Worm (Caenorhabditis elegans): ENCODE measurements around the gene gpa-5.

DNA sequence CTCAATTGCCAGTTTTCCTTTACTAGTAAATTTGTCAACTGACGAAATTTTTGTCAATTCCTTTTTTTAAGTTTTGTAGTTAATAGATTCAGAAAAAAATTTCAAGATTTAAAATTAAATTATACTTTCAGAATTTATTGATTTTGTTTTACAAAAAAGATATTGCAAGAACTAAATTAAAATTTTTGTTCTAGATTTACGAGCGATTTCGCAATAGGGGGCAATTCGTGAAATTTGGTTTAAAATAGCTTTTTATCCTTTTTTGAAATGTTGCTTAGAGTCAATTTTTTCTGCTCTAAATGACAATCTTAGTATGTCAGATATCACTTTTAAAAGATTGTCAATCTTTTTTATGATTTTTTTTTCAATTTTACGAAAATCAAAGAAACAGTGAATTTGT, 35.4 kb downstream of the gpa-5 start:
- TF ChIP-seq T22C8.4 (GFP tag; IDR thresholded peaks at IDR 0.05), result no peak
- TF ChIP-seq tab-1 (GFP tag; IDR thresholded peaks at IDR 0.05), result no peak
- TF ChIP-seq med-1 (GFP tag; optimal IDR thresholded peaks at IDR 0.05; ENCODE audit: insufficient read depth), result no peak
